Worm (Caenorhabditis elegans): ENCODE results near the gene srz-97.

DNA sequence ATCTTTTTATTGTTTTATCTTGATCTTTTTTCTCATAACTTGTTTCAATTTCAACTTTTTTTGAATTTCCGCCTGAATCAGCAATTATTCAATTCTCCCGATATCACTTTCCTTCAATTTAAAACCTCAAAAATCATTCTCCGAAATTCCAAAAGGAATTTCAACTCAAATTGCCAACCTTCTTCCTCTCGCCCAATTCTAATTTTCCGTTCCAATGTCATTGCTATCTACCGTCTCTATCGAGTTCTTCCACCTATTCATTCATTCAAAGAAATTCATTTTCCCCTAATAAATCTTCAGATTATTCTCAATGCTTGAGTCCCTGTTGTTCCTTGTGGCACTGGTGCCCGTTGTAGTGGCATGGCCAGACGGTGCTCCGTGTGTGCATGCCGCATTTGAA lies 27.2 kb downstream of the srz-97 start, which contains the start of gene F23B12.4:
- no peak for TF ChIP-seq ztf-28 (GFP tag; IDR thresholded peaks at IDR 0.05)
- TF ChIP-seq dox-1 (GFP tag; IDR thresholded peaks at IDR 0.05) = no peak
- TF ChIP-seq Y56A3A.18 (GFP tag; IDR thresholded peaks at IDR 0.05) = no peak
- no peak for TF ChIP-seq die-1 (tag; optimal IDR thresholded peaks at IDR 0.05)
- TF ChIP-seq ama-1 (optimal IDR thresholded peaks at IDR 0.05) = no peak
- no peak for TF ChIP-seq ama-1 (GFP tag; optimal IDR thresholded peaks at IDR 0.05)
- no peak for TF ChIP-seq ceh-40 (GFP tag; IDR thresholded peaks at IDR 0.05)
- TF ChIP-seq T07F8.4 (tag; optimal IDR thresholded peaks at IDR 0.05) = no peak
- TF ChIP-seq hlh-12 (tag; optimal IDR thresholded peaks at IDR 0.05) = no peak
- no peak for TF ChIP-seq lin-54 (GFP tag; optimal IDR thresholded peaks at IDR 0.05)
- no peak for TF ChIP-seq snpc-4 (GFP tag; optimal IDR thresholded peaks at IDR 0.05)
- no peak for TF ChIP-seq snpc-4 (tag; optimal IDR thresholded peaks at IDR 0.05)
- no peak for TF ChIP-seq ceh-100 (GFP tag; IDR thresholded peaks at IDR 0.05)
- no peak for TF ChIP-seq unc-62 (GFP tag; optimal IDR thresholded peaks at IDR 0.05)
- no peak for TF ChIP-seq zim-3 (tag; optimal IDR thresholded peaks at IDR 0.05)
